Fruit fly (Drosophila melanogaster): Measurements from ENCODE around the gene CG31140.

CG31140 gene

DNA sequence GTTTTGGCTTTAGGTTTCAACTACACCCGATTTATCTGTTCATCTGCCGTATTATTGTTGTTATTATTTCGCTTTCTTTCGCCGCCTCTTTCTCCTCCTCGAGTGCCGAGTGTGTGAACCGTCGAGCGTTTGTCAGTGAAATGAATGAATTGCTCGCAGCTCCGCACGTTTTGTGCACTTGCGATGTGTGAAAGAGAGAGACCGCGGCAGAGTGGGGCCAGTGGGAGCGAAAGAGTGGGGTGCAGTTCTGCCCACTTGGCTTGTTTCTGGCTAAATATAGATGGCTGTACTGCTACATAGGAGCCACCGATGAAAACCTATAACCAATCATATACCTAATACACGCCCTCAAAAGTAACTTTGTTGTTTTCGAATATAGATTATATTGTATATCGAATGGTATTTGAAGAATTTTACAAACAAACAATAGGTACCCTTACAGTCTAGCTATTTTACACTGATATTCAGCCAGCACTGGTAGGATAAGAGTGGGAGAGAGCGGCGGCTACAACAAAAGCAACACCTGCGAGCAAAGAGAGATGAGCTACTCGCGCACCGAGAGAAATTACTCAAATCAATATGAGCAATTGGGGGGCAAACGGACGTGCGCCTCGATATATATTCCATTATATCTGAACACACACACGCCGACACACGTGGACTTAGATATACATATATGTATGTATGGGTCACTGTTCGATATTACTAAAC lies 43.6 kb downstream of the CG31140 start (continued):
- TF ChIP-seq abd-A (tag; optimal IDR thresholded peaks at IDR 0.05), result no peak
- no peak for TF ChIP-seq CG4730 (GFP tag; IDR thresholded peaks at IDR 0.05)
- TF ChIP-seq CG13123 (GFP tag; optimal IDR thresholded peaks at IDR 0.05), result no peak
- TF ChIP-seq CG7963 (GFP tag; IDR thresholded peaks at IDR 0.05; ENCODE audit: partially characterized antibody), result no peak
- TF ChIP-seq zf30C (GFP tag; optimal IDR thresholded peaks at IDR 0.05), result no peak
- TF ChIP-seq CG12219 (GFP tag; optimal IDR thresholded peaks at IDR 0.05), result no peak
- TF ChIP-seq nmo (GFP tag; optimal IDR thresholded peaks at IDR 0.05), result peak; percentile 2
- TF ChIP-seq cwo (GFP tag; optimal IDR thresholded peaks at IDR 0.05), result peak; percentile 70
- TF ChIP-seq CG14710 (tag; optimal IDR thresholded peaks at IDR 0.05), result peak; percentile 3
- TF ChIP-seq CG4424 (GFP tag; optimal IDR thresholded peaks at IDR 0.05), result peak; percentile 6
- 0 out of 4 replicates have a peak, but pooled peaks have one; percentile 34 for TF ChIP-seq chinmo (GFP tag; IDR thresholded peaks at IDR 0.05; ENCODE audit: partially characterized antibody)
- TF ChIP-seq slp2 (GFP tag; optimal IDR thresholded peaks at IDR 0.05), result no peak
- TF ChIP-seq unc-4 (GFP tag; IDR thresholded peaks at IDR 0.05; ENCODE audit: partially characterized antibody), result no peak
- peak; percentile 26; the same call in 1 of the 2 replicates for TF ChIP-seq E2f1 (GFP tag; IDR thresholded peaks at IDR 0.05)
- no peak for TF ChIP-seq CG10366 (GFP tag; IDR thresholded peaks at IDR 0.05)
- no peak for TF ChIP-seq da (GFP tag; optimal IDR thresholded peaks at IDR 0.05)
- TF ChIP-seq CG13296 (GFP tag; optimal IDR thresholded peaks at IDR 0.05), result no peak
- no peak for TF ChIP-seq crp (GFP tag; optimal IDR thresholded peaks at IDR 0.05)
- TF ChIP-seq Blimp-1 (GFP tag; optimal IDR thresholded peaks at IDR 0.05), result no peak
- TF ChIP-seq CG4707 (GFP tag; optimal IDR thresholded peaks at IDR 0.05), result no peak
- peak; percentile 11 for TF ChIP-seq kay (GFP tag; optimal IDR thresholded peaks at IDR 0.05)
- no peak for TF ChIP-seq CG15601 (tag; optimal IDR thresholded peaks at IDR 0.05)
- no peak; the same call in 1 of the 2 replicates for TF ChIP-seq chm (GFP tag; IDR thresholded peaks at IDR 0.05)
- TF ChIP-seq sna (GFP tag; IDR thresholded peaks at IDR 0.05; ENCODE audit: partially characterized antibody), result no peak
- no peak for TF ChIP-seq Dek (tag; optimal IDR thresholded peaks at IDR 0.05)
- no peak for TF ChIP-seq cas (GFP tag; IDR thresholded peaks at IDR 0.05)
- peak; percentile 47 for TF ChIP-seq slbo (GFP tag; IDR thresholded peaks at IDR 0.05)
- no peak for TF ChIP-seq CkIIα-i1 (GFP tag; IDR thresholded peaks at IDR 0.05)
- peak; percentile 10 for TF ChIP-seq CG3163 (GFP tag; optimal IDR thresholded peaks at IDR 0.05)
- no peak for TF ChIP-seq Lpt (GFP tag; optimal IDR thresholded peaks at IDR 0.05)
- TF ChIP-seq CG3838 (GFP tag; optimal IDR thresholded peaks at IDR 0.05), result no peak
- no peak for TF ChIP-seq CG30020 (tag; optimal IDR thresholded peaks at IDR 0.05)
- TF ChIP-seq Deaf1 (tag; optimal IDR thresholded peaks at IDR 0.05), result no peak
- TF ChIP-seq Fer1 (GFP tag; optimal IDR thresholded peaks at IDR 0.05), result peak; percentile 9
- TF ChIP-seq Sin3A (optimal IDR thresholded peaks at IDR 0.05), result no peak
- TF ChIP-seq sd (tag; optimal IDR thresholded peaks at IDR 0.05), result peak; percentile 8
- TF ChIP-seq nau (GFP tag; optimal IDR thresholded peaks at IDR 0.05), result peak; percentile 1
- 0 out of 2 replicates have a peak, but pooled peaks have one; percentile 7 for TF ChIP-seq CG8765 (GFP tag; IDR thresholded peaks at IDR 0.05)
- no peak for TF ChIP-seq amos (GFP tag; IDR thresholded peaks at IDR 0.05; ENCODE audit: partially characterized antibody)
- peak; percentile 88 for TF ChIP-seq Ets65A (GFP tag)
- no peak for TF ChIP-seq CG11085 (GFP tag; IDR thresholded peaks at IDR 0.05)
- TF ChIP-seq sens-2 (GFP tag; IDR thresholded peaks at IDR 0.05), result peak; percentile 33; the same call in 1 of the 2 replicates
- TF ChIP-seq CG8478 (optimal IDR thresholded peaks at IDR 0.05), result no peak
- no peak for TF ChIP-seq sqz (GFP tag; optimal IDR thresholded peaks at IDR 0.05)
- peak; percentile 48; the same call in 1 of the 3 replicates for TF ChIP-seq ken (GFP tag; IDR thresholded peaks at IDR 0.05)
- TF ChIP-seq ap (GFP tag; IDR thresholded peaks at IDR 0.05), result no peak
- TF ChIP-seq CG4282 (GFP tag; optimal IDR thresholded peaks at IDR 0.05), result no peak
- TF ChIP-seq ro (GFP tag; IDR thresholded peaks at IDR 0.05), result no peak
- TF ChIP-seq prd (optimal IDR thresholded peaks at IDR 0.05), result no peak
- TF ChIP-seq prd (GFP tag; IDR thresholded peaks at IDR 0.05), result no peak
- no peak for TF ChIP-seq CG2889 (GFP tag; IDR thresholded peaks at IDR 0.05)

All from whole organism, embryonic.